Worm (Caenorhabditis elegans): ENCODE measurements around the gene W09H1.3.

W09H1.3 gene

DNA sequence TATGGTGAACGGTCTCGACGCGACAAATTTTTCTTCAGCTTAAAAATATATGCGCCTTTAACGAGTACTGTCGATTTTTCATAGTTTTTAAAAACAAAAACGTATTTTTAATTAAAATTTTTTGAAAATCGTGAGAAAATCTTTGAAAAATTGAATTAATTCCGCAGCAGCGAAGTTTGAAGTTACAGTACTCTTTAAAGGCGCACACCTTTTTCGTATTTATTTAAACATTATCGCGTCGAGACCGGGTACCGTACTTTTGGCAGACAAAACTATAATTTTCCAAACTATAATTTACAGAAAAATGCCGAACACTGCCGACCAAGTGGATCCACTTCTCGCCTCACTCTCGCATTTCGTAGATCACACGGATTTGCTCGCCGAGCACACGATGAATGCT, 31.6 kb downstream of the W09H1.3 start, which contains the start of gene F15D4.2:
Gene F15D4.2, plus strand, starts transcription at position 301 of the 400 bp plus-strand sequence.
- TF ChIP-seq T22C8.4 (GFP tag; IDR thresholded peaks at IDR 0.05) = no peak
- no peak for TF ChIP-seq flt-1 (GFP tag; IDR thresholded peaks at IDR 0.05)
- TF ChIP-seq ztf-29 (GFP tag; IDR thresholded peaks at IDR 0.05) = no peak
- no peak for TF ChIP-seq med-1 (GFP tag; optimal IDR thresholded peaks at IDR 0.05; ENCODE audit: insufficient read depth)
- TF ChIP-seq ztf-23 (GFP tag; IDR thresholded peaks at IDR 0.05) = no peak
- TF ChIP-seq ref-1 (GFP tag; conservative IDR thresholded peaks at IDR 0.05) = no peak
- TF ChIP-seq cog-1 (tag; optimal IDR thresholded peaks at IDR 0.05) = no peak
- no peak for TF ChIP-seq klf-2 (GFP tag; conservative IDR thresholded peaks at IDR 0.05)

DNA sequence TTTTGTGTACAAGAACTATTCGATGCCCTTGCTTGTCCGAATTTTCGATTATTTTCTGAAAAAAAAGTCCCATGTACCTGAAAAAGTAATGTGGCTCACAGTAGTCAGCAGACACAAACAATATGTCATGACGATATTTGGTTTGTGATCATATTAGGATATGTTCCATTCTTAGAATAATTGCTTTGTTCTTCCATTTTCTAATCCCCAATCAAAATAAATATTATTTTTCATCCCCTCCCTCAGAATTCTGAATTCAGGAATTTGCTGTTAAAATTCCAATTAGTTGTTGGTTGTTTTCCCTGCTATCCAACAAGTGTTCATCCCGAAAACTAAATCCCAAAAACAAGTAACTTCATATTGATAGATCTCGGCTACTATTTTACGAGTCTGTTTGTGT, 35.1 kb downstream of the W09H1.3 start:
- TF ChIP-seq med-1 (GFP tag; optimal IDR thresholded peaks at IDR 0.05; ENCODE audit: insufficient read depth) (no peak), cog-1 (tag; optimal IDR thresholded peaks at IDR 0.05) (no peak), ztf-23 (GFP tag; IDR thresholded peaks at IDR 0.05) (no peak), tab-1 (GFP tag; IDR thresholded peaks at IDR 0.05) (no peak), flt-1 (GFP tag; IDR thresholded peaks at IDR 0.05) (no peak), T22C8.4 (GFP tag; IDR thresholded peaks at IDR 0.05) (no peak), ztf-29 (GFP tag; IDR thresholded peaks at IDR 0.05) (no peak), ref-1 (GFP tag; conservative IDR thresholded peaks at IDR 0.05) (no peak), klf-2 (GFP tag; conservative IDR thresholded peaks at IDR 0.05) (no peak)

DNA sequence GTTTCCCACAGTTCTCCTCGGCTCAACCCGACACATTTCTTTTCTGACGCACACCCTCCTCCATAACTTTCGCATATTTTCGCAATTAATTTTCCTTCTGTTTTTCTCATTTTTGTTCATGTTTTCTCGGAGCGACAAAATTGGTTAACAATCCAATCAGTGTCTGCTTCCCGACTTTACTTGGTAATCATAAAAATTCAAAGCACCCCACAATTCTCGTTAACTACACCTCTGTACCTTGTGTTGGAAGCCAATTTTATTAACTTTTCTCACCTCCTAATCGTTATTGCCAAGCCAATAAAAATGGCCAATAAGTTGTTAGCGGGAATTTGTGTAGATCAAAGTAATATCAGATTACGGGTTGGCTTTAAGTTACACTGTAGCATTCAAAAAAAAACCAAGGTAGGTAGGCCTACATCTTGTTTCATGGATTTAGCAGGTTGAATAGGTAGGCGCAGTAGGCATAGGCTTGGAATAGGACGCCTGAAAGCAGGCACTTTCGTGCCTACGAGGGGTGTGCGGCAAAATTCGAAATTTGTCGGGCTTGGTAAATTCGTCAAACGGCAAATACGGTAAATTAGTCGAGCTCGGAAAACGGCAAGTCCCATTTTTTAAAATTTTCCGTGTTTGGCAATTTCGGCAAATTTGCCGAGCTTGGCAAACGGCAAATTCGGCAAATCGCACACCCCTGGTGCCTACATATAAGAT, 46.4 kb downstream of the W09H1.3 start:
- TF ChIP-seq flt-1 (GFP tag; IDR thresholded peaks at IDR 0.05) (no peak), ztf-23 (GFP tag; IDR thresholded peaks at IDR 0.05) (no peak), klf-2 (GFP tag; conservative IDR thresholded peaks at IDR 0.05) (no peak), ref-1 (GFP tag; conservative IDR thresholded peaks at IDR 0.05) (no peak), T22C8.4 (GFP tag; IDR thresholded peaks at IDR 0.05) (no peak), tab-1 (GFP tag; IDR thresholded peaks at IDR 0.05) (no peak), ztf-29 (GFP tag; IDR thresholded peaks at IDR 0.05) (no peak), cog-1 (tag; optimal IDR thresholded peaks at IDR 0.05) (no peak), med-1 (GFP tag; optimal IDR thresholded peaks at IDR 0.05; ENCODE audit: insufficient read depth) (no peak)

DNA sequence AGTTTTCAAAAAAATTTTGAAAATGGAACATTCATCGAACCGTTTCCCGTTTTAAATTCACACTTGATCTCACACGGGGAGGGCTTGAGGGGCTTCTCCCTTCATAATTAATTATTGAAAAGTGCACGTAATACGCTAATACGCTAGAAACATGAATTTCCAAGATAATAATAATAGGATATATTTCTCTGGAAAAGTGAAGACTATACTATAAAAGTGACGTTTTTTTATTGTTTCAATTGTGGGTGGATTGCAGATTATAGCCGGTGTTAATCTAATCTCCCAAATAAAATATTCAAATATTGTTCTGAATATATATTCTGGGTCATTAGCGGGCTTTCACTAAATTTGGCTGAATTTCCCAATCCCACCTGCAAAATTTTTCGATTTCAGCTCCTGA, 49.5 kb downstream of the W09H1.3 start:
- TF ChIP-seq flt-1 (GFP tag; IDR thresholded peaks at IDR 0.05) (no peak), klf-2 (GFP tag; conservative IDR thresholded peaks at IDR 0.05) (no peak), tab-1 (GFP tag; IDR thresholded peaks at IDR 0.05) (no peak), med-1 (GFP tag; optimal IDR thresholded peaks at IDR 0.05; ENCODE audit: insufficient read depth) (no peak), T22C8.4 (GFP tag; IDR thresholded peaks at IDR 0.05) (no peak), cog-1 (tag; optimal IDR thresholded peaks at IDR 0.05) (no peak), ztf-23 (GFP tag; IDR thresholded peaks at IDR 0.05) (no peak), ztf-29 (GFP tag; IDR thresholded peaks at IDR 0.05) (no peak), ref-1 (GFP tag; conservative IDR thresholded peaks at IDR 0.05) (no peak)
